Worm (Caenorhabditis elegans) whole organism, L1 larva: ENCODE measurements around the gene ZK829.1.

Source experiments
- ceh-63 ChIP-seq: fragments of 200-800 bp; sonication (Bioruptor generic); optimal IDR thresholded peaks from 2 replicates; lab custom pipeline; 2018; ENCODE audit warnings: mild to moderate bottlenecking, missing genetic modification characterization, missing compliant biosample characterization
- ceh-8 ChIP-seq: fragments of 200-800 bp; sonication (Bioruptor generic); optimal IDR thresholded peaks from 2 replicates; lab custom pipeline; 2018; ENCODE audit warnings: mild to moderate bottlenecking, missing genetic modification characterization, moderate library complexity, missing compliant biosample characterization
- ceh-88 ChIP-seq: fragments of 200-800 bp; sonication (Bioruptor generic); IDR thresholded peaks from 2 replicates; pipeline ENCODE4 v1.3.6; 2022; ENCODE audit warnings: missing genetic modification characterization, missing compliant biosample characterization
- dpl-1 ChIP-seq, 3 experiments: fragments of 150-350 bp in 2 of 3; sonication (generic microtip) in 1 of 3; optimal IDR thresholded peaks; 2 replicates each; lab custom pipeline; 2014 to 2017; ENCODE audit warnings: missing biosample characterization in 3 of 3, missing genetic modification characterization in 3 of 3, missing genetic modification reagents in 3 of 3
- lin-35 ChIP-seq, 2 experiments: fragments of 150-350 bp; optimal IDR thresholded peaks; 2 replicates each; lab custom pipeline; 2014; ENCODE audit warnings: missing biosample characterization in 2 of 2, missing genetic modification characterization in 2 of 2, missing genetic modification reagents in 2 of 2
- nhr-11 ChIP-seq: fragments of 150-350 bp; optimal IDR thresholded peaks from 2 replicates; lab custom pipeline; 2014; ENCODE audit warnings: missing biosample characterization, missing genetic modification characterization
- nhr-28 ChIP-seq: fragments of 150-350 bp; optimal IDR thresholded peaks from 2 replicates; lab custom pipeline; 2014; ENCODE audit warnings: missing biosample characterization, missing genetic modification characterization
- nhr-71 ChIP-seq: sonication (generic microtip); optimal IDR thresholded peaks from 2 replicates; lab custom pipeline; 2016; ENCODE audit warnings: mild to moderate bottlenecking, missing genetic modification characterization, moderate library complexity, missing compliant biosample characterization
- pag-3 ChIP-seq: sonication (generic microtip); optimal IDR thresholded peaks from 2 replicates; lab custom pipeline; 2017; ENCODE audit warnings: missing genetic modification characterization, mild to moderate bottlenecking, missing compliant biosample characterization, antibody characterized with exemption, borderline replicate concordance; ENCODE audit not compliant: insufficient read depth
- unc-98 ChIP-seq: fragments of 200-800 bp; sonication (Bioruptor generic); IDR thresholded peaks from 2 replicates; pipeline ENCODE4 v1.3.6; 2022; ENCODE audit warnings: missing genetic modification characterization, missing compliant biosample characterization
- zip-4 ChIP-seq: fragments of 200-800 bp; sonication (Bioruptor generic); optimal IDR thresholded peaks from 2 replicates; lab custom pipeline; 2018; ENCODE audit warnings: mild to moderate bottlenecking, missing genetic modification characterization, moderate library complexity, missing compliant biosample characterization

DNA sequence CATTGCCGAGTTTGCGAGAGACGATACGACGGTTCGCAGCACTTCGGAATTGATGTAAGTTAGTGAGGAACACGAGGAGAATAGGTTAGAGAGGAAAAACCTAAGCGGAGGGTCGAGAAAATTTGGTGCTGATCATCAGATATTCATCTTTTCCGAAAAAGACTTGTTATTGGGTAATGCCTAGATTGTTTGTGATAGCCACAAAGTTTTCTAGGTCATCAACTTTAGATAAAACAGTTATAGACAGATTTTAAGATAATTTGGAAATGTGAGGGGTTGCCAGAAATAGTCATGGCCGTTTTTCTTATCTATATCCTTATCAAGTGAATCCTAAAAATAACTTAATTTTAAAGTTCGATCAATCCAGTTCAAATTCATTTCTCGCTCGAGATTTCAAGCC lies 41.8 kb downstream of the ZK829.1 start:
- TF ChIP-seq nhr-11 (tag; lab: Kevin White, UChicago), result no peak
- no peak for TF ChIP-seq nhr-71 (tag; lab: Kevin White, UChicago)
- no peak for TF ChIP-seq dpl-1 (GFP tag; optimal IDR thresholded peaks at IDR 0.05; lab: Kevin White, UChicago)
- TF ChIP-seq unc-98, result no peak
- TF ChIP-seq zip-4 (GFP tag; lab: Kevin White, UChicago), result no peak
- no peak for TF ChIP-seq ceh-88
- TF ChIP-seq ceh-8, result no peak
- TF ChIP-seq pag-3 (tag; lab: Kevin White, UChicago), result no peak
- no peak for TF ChIP-seq nhr-28 (tag; lab: Kevin White, UChicago)
- TF ChIP-seq lin-35 (GFP tag; optimal IDR thresholded peaks at IDR 0.05; lab: Kevin White, UChicago), result no peak
- TF ChIP-seq ceh-63 (GFP tag; lab: Kevin White, UChicago), result no peak
